Worm (Caenorhabditis elegans): ENCODE data around the gene Y110A2AL.6.

- TF ChIP-seq ztf-29 (GFP tag; IDR thresholded peaks at IDR 0.05) (no peak), ref-1 (GFP tag; conservative IDR thresholded peaks at IDR 0.05) (no peak), T22C8.4 (GFP tag; IDR thresholded peaks at IDR 0.05) (no peak), tab-1 (GFP tag; IDR thresholded peaks at IDR 0.05) (0 out of 2 replicates have a peak, but pooled peaks have one; percentile 46), med-1 (GFP tag; optimal IDR thresholded peaks at IDR 0.05; ENCODE audit: insufficient read depth) (no peak), cog-1 (tag; optimal IDR thresholded peaks at IDR 0.05) (no peak), klf-2 (GFP tag; conservative IDR thresholded peaks at IDR 0.05) (no peak)
Measured at ce11 chrII:2861385-2862099, 20.1 kb upstream of the Y110A2AL.6 start.
